Fruit fly (Drosophila melanogaster) whole organism, embryonic: ENCODE measurements around the gene TfIIA-S.
A peak's percentile ranks its signal among the peaks of the same experiment; 100 is the strongest.

Experiments
- Bdp1 ChIP-seq: fragments of 200-800 bp; sonication (Bioruptor generic); optimal IDR thresholded peaks from 3 replicates; lab custom pipeline; 2016; ENCODE audit warnings: missing biosample characterization, missing genetic modification characterization
- CG10462 ChIP-seq: fragments of 200-800 bp; sonication (Bioruptor generic); optimal IDR thresholded peaks from 2 replicates; lab custom pipeline; 2016; ENCODE audit warnings: missing biosample characterization, missing genetic modification characterization
- CG10543 ChIP-seq: fragments of 200-800 bp; sonication (Bioruptor generic); optimal IDR thresholded peaks from 3 replicates; lab custom pipeline; 2017; ENCODE audit warnings: missing biosample characterization, mild to moderate bottlenecking, missing genetic modification characterization, moderate library complexity
- CG10959 ChIP-seq: fragments of 200-800 bp; sonication (Bioruptor generic); IDR thresholded peaks from 2 replicates; pipeline ENCODE4 v1.3.6; 2022; ENCODE audit warnings: missing biosample characterization, missing genetic modification characterization
- CG11085 ChIP-seq: fragments of 200-800 bp; sonication (Bioruptor generic); IDR thresholded peaks from 2 replicates; pipeline ENCODE4 v1.3.6; 2022; ENCODE audit warnings: missing biosample characterization, missing genetic modification characterization
- CG12155 ChIP-seq: fragments of 200-800 bp; sonication (Bioruptor generic); optimal IDR thresholded peaks from 3 replicates; lab custom pipeline; 2016; ENCODE audit warnings: missing biosample characterization, missing genetic modification characterization
- CG12391 ChIP-seq: fragments of 200-800 bp; sonication (Bioruptor generic); optimal IDR thresholded peaks from 3 replicates; lab custom pipeline; 2018; ENCODE audit warnings: missing biosample characterization, mild to moderate bottlenecking, missing genetic modification characterization, moderate library complexity
- CG16813 ChIP-seq: fragments of 200-800 bp; sonication (Bioruptor generic); IDR thresholded peaks from 3 replicates; pipeline ENCODE4 v1.3.6; 2022; ENCODE audit warnings: missing biosample characterization, missing genetic modification characterization; ENCODE audit not compliant: partially characterized antibody
- CG17802 ChIP-seq: fragments of 200-800 bp; sonication (Bioruptor generic); optimal IDR thresholded peaks from 2 replicates; lab custom pipeline; 2018; ENCODE audit warnings: missing biosample characterization, mild to moderate bottlenecking, missing genetic modification characterization, moderate library complexity
- CG2202 ChIP-seq: fragments of 200-800 bp; sonication (Bioruptor generic); optimal IDR thresholded peaks from 2 replicates; lab custom pipeline; 2018; ENCODE audit warnings: missing biosample characterization, mild to moderate bottlenecking, missing genetic modification characterization
- CG2712 ChIP-seq: fragments of 200-800 bp; optimal IDR thresholded peaks from 3 replicates; lab custom pipeline; 2019; ENCODE audit warnings: missing biosample characterization, mild to moderate bottlenecking, missing genetic modification characterization, moderate library complexity
- CG30020 ChIP-seq: fragments of 200-800 bp; optimal IDR thresholded peaks from 2 replicates; lab custom pipeline; 2019; ENCODE audit warnings: missing biosample characterization, mild to moderate bottlenecking, missing genetic modification characterization, moderate library complexity
- CG31365 ChIP-seq: fragments of 200-800 bp; sonication (Bioruptor generic); optimal IDR thresholded peaks from 2 replicates; lab custom pipeline; 2018; ENCODE audit warnings: missing biosample characterization, mild to moderate bottlenecking, missing genetic modification characterization
- CG3163 ChIP-seq: fragments of 200-800 bp; sonication (Bioruptor generic); optimal IDR thresholded peaks from 3 replicates; lab custom pipeline; 2016; ENCODE audit warnings: missing biosample characterization, missing genetic modification characterization
- CG8281 ChIP-seq: fragments of 200-800 bp; sonication (Bioruptor generic); optimal IDR thresholded peaks from 2 replicates; lab custom pipeline; 2018; ENCODE audit warnings: missing biosample characterization, mild to moderate bottlenecking, missing genetic modification characterization, moderate library complexity
- CG8924 ChIP-seq: fragments of 200-800 bp; optimal IDR thresholded peaks from 3 replicates; lab custom pipeline; 2019; ENCODE audit warnings: missing biosample characterization, mild to moderate bottlenecking, missing genetic modification characterization, moderate library complexity
- Chrac-16 ChIP-seq: fragments of 200-800 bp; sonication (Bioruptor generic); optimal IDR thresholded peaks from 3 replicates; lab custom pipeline; 2016; ENCODE audit warnings: missing biosample characterization, missing genetic modification characterization
- Dref ChIP-seq: fragments of 200-800 bp; sonication (Bioruptor generic); IDR thresholded peaks from 2 replicates; pipeline ENCODE4 v1.3.6; 2022; ENCODE audit warnings: missing biosample characterization, missing genetic modification characterization
- Ets97D ChIP-seq: fragments of 200-800 bp; sonication (Bioruptor generic); optimal IDR thresholded peaks from 3 replicates; lab custom pipeline; 2016; ENCODE audit warnings: missing biosample characterization, missing genetic modification characterization
- Fer1 ChIP-seq: fragments of 200-800 bp; sonication (Bioruptor generic); optimal IDR thresholded peaks from 2 replicates; lab custom pipeline; 2017; ENCODE audit warnings: missing biosample characterization, mild to moderate bottlenecking, missing genetic modification characterization
- Hr39 ChIP-seq: fragments of >200 bp; optimal IDR thresholded peaks from 2 replicates; lab custom pipeline; 2017
- Lim3 ChIP-seq: fragments of 200-800 bp; sonication (Bioruptor generic); IDR thresholded peaks from 2 replicates; pipeline ENCODE4 v1.3.6; 2022; ENCODE audit warnings: missing biosample characterization, missing genetic modification characterization
- Meics ChIP-seq: fragments of 200-800 bp; sonication (Bioruptor generic); optimal IDR thresholded peaks from 2 replicates; lab custom pipeline; 2017; ENCODE audit warnings: missing biosample characterization, mild to moderate bottlenecking, missing genetic modification characterization
- Neu2 ChIP-seq: fragments of 200-800 bp; sonication (Bioruptor generic); optimal IDR thresholded peaks from 3 replicates; lab custom pipeline; 2016; ENCODE audit warnings: missing biosample characterization, missing genetic modification characterization, borderline replicate concordance
- Oli ChIP-seq: fragments of 200-800 bp; sonication (Bioruptor generic); optimal IDR thresholded peaks from 2 replicates; lab custom pipeline; 2018; ENCODE audit warnings: missing biosample characterization, mild to moderate bottlenecking, missing genetic modification characterization, moderate library complexity
- Spps ChIP-seq: fragments of 200-800 bp; sonication (Bioruptor generic); optimal IDR thresholded peaks from 2 replicates; lab custom pipeline; 2018; ENCODE audit warnings: missing biosample characterization, mild to moderate bottlenecking, missing genetic modification characterization
- TFAM ChIP-seq: fragments of 200-800 bp; sonication (Bioruptor generic); optimal IDR thresholded peaks from 2 replicates; lab custom pipeline; 2017; ENCODE audit warnings: missing biosample characterization, missing genetic modification characterization, inconsistent platforms
- bab2 ChIP-seq: fragments of 200-800 bp; sonication (Bioruptor generic); optimal IDR thresholded peaks from 2 replicates; lab custom pipeline; 2016; ENCODE audit warnings: missing biosample characterization, missing genetic modification characterization
- chif ChIP-seq, 2 experiments: fragments of 200-800 bp; sonication (Bioruptor generic); optimal IDR thresholded peaks; 3 replicates each; lab custom pipeline; 2016; ENCODE audit warnings: missing biosample characterization in 2 of 2, missing genetic modification characterization in 2 of 2
- crc ChIP-seq: fragments of 200-800 bp; sonication (Bioruptor generic); optimal IDR thresholded peaks from 2 replicates; lab custom pipeline; 2016; ENCODE audit warnings: missing biosample characterization, missing genetic modification characterization
- croc ChIP-seq: fragments of 200-800 bp; sonication (Bioruptor generic); conservative IDR thresholded peaks from 3 replicates; pipeline ENCODE4 v1.3.6; 2022; ENCODE audit warnings: missing biosample characterization, missing genetic modification characterization
- dmrt11E ChIP-seq: fragments of 200-800 bp; sonication (Bioruptor generic); optimal IDR thresholded peaks from 3 replicates; lab custom pipeline; 2018; ENCODE audit warnings: missing biosample characterization, mild to moderate bottlenecking, missing genetic modification characterization, moderate library complexity
- dmrt99B ChIP-seq: fragments of 200-800 bp; sonication (Bioruptor generic); optimal IDR thresholded peaks from 2 replicates; lab custom pipeline; 2018; ENCODE audit warnings: missing biosample characterization, mild to moderate bottlenecking, missing genetic modification characterization, moderate library complexity
- dysf ChIP-seq: fragments of 200-800 bp; sonication (Bioruptor generic); IDR thresholded peaks from 3 replicates; pipeline ENCODE4 v1.3.6; 2022; ENCODE audit warnings: missing biosample characterization, missing genetic modification characterization
- exex ChIP-seq: fragments of 200-800 bp; sonication (Bioruptor generic); optimal IDR thresholded peaks from 4 replicates; lab custom pipeline; 2018; ENCODE audit warnings: missing biosample characterization, mild to moderate bottlenecking, missing genetic modification characterization, moderate library complexity
- fd96Cb ChIP-seq: fragments of 200-800 bp; sonication (Bioruptor generic); optimal IDR thresholded peaks from 2 replicates; lab custom pipeline; 2018; ENCODE audit warnings: missing biosample characterization, mild to moderate bottlenecking, missing genetic modification characterization, moderate library complexity
- fu2 ChIP-seq: fragments of 200-800 bp; sonication (Bioruptor generic); optimal IDR thresholded peaks from 2 replicates; lab custom pipeline; 2016; ENCODE audit warnings: missing biosample characterization, missing genetic modification characterization
- grn ChIP-seq: fragments of 200-800 bp; sonication (Bioruptor generic); optimal IDR thresholded peaks from 3 replicates; lab custom pipeline; 2017; ENCODE audit warnings: missing biosample characterization, missing genetic modification characterization
- gro ChIP-seq: fragments of 200-800 bp; sonication (Bioruptor generic); optimal IDR thresholded peaks from 2 replicates; lab custom pipeline; 2016; ENCODE audit warnings: missing biosample characterization, missing genetic modification characterization
- nom ChIP-seq: fragments of 200-800 bp; sonication (Bioruptor generic); optimal IDR thresholded peaks from 2 replicates; lab custom pipeline; 2017; ENCODE audit warnings: missing biosample characterization, missing genetic modification characterization, mild to moderate bottlenecking, moderate library complexity, missing genetic modification reagents
- pfk ChIP-seq: fragments of 200-800 bp; sonication (Bioruptor generic); optimal IDR thresholded peaks from 2 replicates; lab custom pipeline; 2018; ENCODE audit warnings: missing biosample characterization, mild to moderate bottlenecking, missing genetic modification characterization, moderate library complexity
- pros ChIP-seq: fragments of 200-800 bp; sonication (Bioruptor generic); optimal IDR thresholded peaks from 3 replicates; lab custom pipeline; 2019; ENCODE audit warnings: missing biosample characterization, mild to moderate bottlenecking, missing genetic modification characterization, moderate library complexity
- repo ChIP-seq: fragments of 200-800 bp; sonication (Bioruptor generic); optimal IDR thresholded peaks from 2 replicates; lab custom pipeline; 2016; ENCODE audit warnings: missing biosample characterization, missing genetic modification characterization
- scrt ChIP-seq: fragments of 200-800 bp; sonication (Bioruptor generic); optimal IDR thresholded peaks from 2 replicates; lab custom pipeline; 2018; ENCODE audit warnings: missing biosample characterization, mild to moderate bottlenecking, missing genetic modification characterization, moderate library complexity
- sima ChIP-seq: fragments of 200-800 bp; sonication (Bioruptor generic); optimal IDR thresholded peaks from 2 replicates; lab custom pipeline; 2016; ENCODE audit warnings: missing biosample characterization, missing genetic modification characterization
- tll ChIP-seq, 2 experiments: fragments of 200-800 bp in 1 of 2; fragments of >200 bp in 1 of 2; sonication (Bioruptor generic) in 1 of 2; optimal IDR thresholded peaks; 2 replicates each; lab custom pipeline; 2017 to 2019; ENCODE audit warnings: missing biosample characterization in 2 of 2, missing genetic modification characterization in 2 of 2, mild to moderate bottlenecking in 1 of 2, moderate library complexity in 1 of 2
- tna ChIP-seq: fragments of 200-800 bp; sonication (Bioruptor generic); IDR thresholded peaks from 2 replicates; pipeline ENCODE4 v1.3.6; 2022; ENCODE audit warnings: missing biosample characterization, missing genetic modification characterization; ENCODE audit not compliant: partially characterized antibody
- tx ChIP-seq: fragments of 200-800 bp; sonication (Bioruptor generic); optimal IDR thresholded peaks from 2 replicates; lab custom pipeline; 2016; ENCODE audit warnings: missing biosample characterization, missing genetic modification characterization
- usp ChIP-seq: fragments of >200 bp; optimal IDR thresholded peaks from 2 replicates; lab custom pipeline; 2017; ENCODE audit warnings: missing biosample characterization, missing genetic modification characterization
- wdn ChIP-seq: fragments of 200-800 bp; sonication (Bioruptor generic); IDR thresholded peaks from 2 replicates; pipeline ENCODE4 v1.3.6; 2022; ENCODE audit warnings: missing biosample characterization, missing genetic modification characterization
- zfh1 ChIP-seq: fragments of 200-800 bp; sonication (Bioruptor generic); IDR thresholded peaks from 3 replicates; pipeline ENCODE4 v1.3.6; 2022; ENCODE audit warnings: missing biosample characterization, missing genetic modification characterization

TfIIA-S gene

DNA sequence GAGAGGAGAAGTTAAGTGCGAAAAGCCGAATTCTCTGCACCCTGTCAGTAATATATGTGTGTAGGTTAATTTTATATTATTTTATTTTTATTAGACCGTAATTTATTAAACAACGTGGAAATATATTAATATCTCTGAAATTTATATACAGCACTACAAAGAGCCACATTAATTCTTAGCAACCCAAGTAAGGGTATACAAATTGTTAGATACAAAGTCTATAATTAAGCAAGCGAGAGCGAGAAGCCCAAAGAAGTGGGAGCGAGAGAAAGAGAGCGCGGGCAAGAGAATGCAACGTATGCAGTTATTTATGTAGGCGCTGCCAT is 3.8 kb downstream of the TfIIA-S start (continued):
- TF ChIP-seq bab2 (GFP tag; lab: Kevin White, UChicago) (peak; percentile 52), TFAM (GFP tag; lab: Kevin White, UChicago) (peak; percentile 76), Ets97D (peak; percentile 34), chif (GFP tag; optimal IDR thresholded peaks at IDR 0.05; lab: Kevin White, UChicago) (peak; percentile 38 to 72), Hr39 (lab: Kevin White, UChicago) (no peak), CG8281 (tag; lab: Kevin White, UChicago) (peak; percentile 82), wdn (GFP tag; lab: Robert Waterston, UW) (peak; percentile 76), CG12391 (tag; lab: Kevin White, UChicago) (peak; percentile 97), CG2202 (tag; lab: Kevin White, UChicago) (peak; percentile 96), Meics (GFP tag; lab: Kevin White, UChicago) (peak; percentile 68), tna (GFP tag; lab: Robert Waterston, UW) (no peak), fu2 (no peak), zfh1 (GFP tag; lab: Robert Waterston, UW) (peak; percentile 97), Bdp1 (GFP tag; lab: Kevin White, UChicago) (peak; percentile 55), CG16813 (GFP tag; lab: Robert Waterston, UW) (no peak), Lim3 (GFP tag; lab: Robert Waterston, UW) (no peak), Chrac-16 (GFP tag; lab: Kevin White, UChicago) (peak; percentile 92), sima (no peak), tll (GFP tag; optimal IDR thresholded peaks at IDR 0.05; lab: Kevin White, UChicago) (peak in 1 of 2 experiments; percentile 58), exex (peak; percentile 34), Spps (tag; lab: Kevin White, UChicago) (peak; percentile 97), dysf (peak; percentile 89), grn (GFP tag; lab: Kevin White, UChicago) (no peak), CG12155 (peak; percentile 75), CG2712 (tag; lab: Kevin White, UChicago) (peak; percentile 98), CG31365 (tag; lab: Kevin White, UChicago) (peak; percentile 51), repo (GFP tag; lab: Kevin White, UChicago) (no peak), CG30020 (tag; lab: Kevin White, UChicago) (peak; percentile 80), CG8924 (tag; lab: Kevin White, UChicago) (peak; percentile 96), pros (GFP tag; lab: Kevin White, UChicago) (no peak), dmrt11E (tag; lab: Kevin White, UChicago) (peak; percentile 99), CG10959 (GFP tag; lab: Robert Waterston, UW) (peak; percentile 97), dmrt99B (tag; lab: Kevin White, UChicago) (peak; percentile 94), Fer1 (GFP tag; lab: Kevin White, UChicago) (peak; percentile 78), nom (GFP tag; lab: Kevin White, UChicago) (peak; percentile 85), pfk (GFP tag; lab: Kevin White, UChicago) (no peak), scrt (GFP tag; lab: Kevin White, UChicago) (peak; percentile 79), tx (GFP tag; lab: Kevin White, UChicago) (no peak), fd96Cb (peak; percentile 97), CG11085 (GFP tag; lab: Robert Waterston, UW) (peak; percentile 45; the same call in 1 of the 2 replicates), croc (GFP tag; lab: Robert Waterston, UW) (peak; percentile 95), Dref (GFP tag; lab: Robert Waterston, UW) (no peak), usp (GFP tag; lab: Kevin White, UChicago) (no peak), CG3163 (GFP tag; lab: Kevin White, UChicago) (no peak), Neu2 (GFP tag; lab: Kevin White, UChicago) (no peak), CG10462 (GFP tag; lab: Kevin White, UChicago) (peak; percentile 85), CG17802 (peak; percentile 82), gro (GFP tag; lab: Kevin White, UChicago) (no peak), crc (GFP tag; lab: Kevin White, UChicago) (no peak), CG10543 (GFP tag; lab: Kevin White, UChicago) (no peak), Oli (tag; lab: Kevin White, UChicago) (peak; percentile 93)
